Worm (Caenorhabditis elegans) whole organism, L4 larva: ENCODE results near the gene Y22D7AL.10.
A peak's percentile ranks its signal among the peaks of the same experiment; 100 is the strongest.

ENCODE experiments used
- D1046.2 ChIP-seq: fragments of 200-800 bp; sonication (Bioruptor generic); IDR thresholded peaks from 2 replicates; pipeline ENCODE4 v1.3.6; 2022; ENCODE audit warnings: missing genetic modification characterization, missing compliant biosample characterization
- Y105C5A.15 ChIP-seq: fragments of 200-800 bp; sonication (Bioruptor generic); IDR thresholded peaks from 2 replicates; pipeline ENCODE4 v1.3.6; 2022; ENCODE audit warnings: missing genetic modification characterization, missing compliant biosample characterization
- aha-1 ChIP-seq: fragments of 150-350 bp; peaks from one replicate; lab custom pipeline; 2014; ENCODE audit warnings: missing biosample characterization, missing genetic modification characterization
- aly-2 ChIP-seq: sonication (generic microtip); optimal IDR thresholded peaks from 2 replicates; lab custom pipeline; 2018; ENCODE audit warnings: missing biosample characterization, missing genetic modification characterization
- ceh-28 ChIP-seq: fragments of 150-350 bp; optimal IDR thresholded peaks from 2 replicates; lab custom pipeline; 2014; ENCODE audit warnings: missing biosample characterization, missing genetic modification reagents, missing genetic modification characterization
- ceh-62 ChIP-seq: sonication (generic microtip); optimal IDR thresholded peaks from 2 replicates; lab custom pipeline; 2017; ENCODE audit warnings: missing biosample characterization, missing genetic modification characterization
- ces-1 ChIP-seq: fragments of 150-350 bp; sonication (generic microtip); optimal IDR thresholded peaks from 4 replicates; lab custom pipeline; 2014; ENCODE audit warnings: missing biosample characterization, missing genetic modification reagents, missing genetic modification characterization
- dmd-8 ChIP-seq: fragments of 200-800 bp; sonication (Bioruptor generic); IDR thresholded peaks from 2 replicates; pipeline ENCODE4 v1.3.6; 2022; ENCODE audit warnings: missing genetic modification characterization, missing compliant biosample characterization
- fkh-10 ChIP-seq: fragments of 150-350 bp; optimal IDR thresholded peaks from 2 replicates; lab custom pipeline; 2014; ENCODE audit warnings: missing biosample characterization, missing genetic modification reagents, missing genetic modification characterization
- hif-1 ChIP-seq, 2 experiments: sonication (generic microtip); optimal IDR thresholded peaks; 2 replicates each; lab custom pipeline; 2016 to 2017; ENCODE audit warnings: missing compliant biosample characterization in 2 of 2, missing genetic modification characterization in 2 of 2, missing genetic modification reagents in 2 of 2, missing genotype in 2 of 2, mild to moderate bottlenecking in 1 of 2
- hmg-1.1 ChIP-seq: fragments of 200-800 bp; sonication (Bioruptor generic); IDR thresholded peaks from 2 replicates; pipeline ENCODE4 v1.3.6; 2022; ENCODE audit warnings: missing genetic modification reagents, missing genetic modification characterization, missing compliant biosample characterization
- lim-7 ChIP-seq: fragments of 200-800 bp; sonication (Bioruptor generic); IDR thresholded peaks from 2 replicates; pipeline ENCODE4 v1.3.6; 2022; ENCODE audit warnings: missing genetic modification characterization, missing compliant biosample characterization
- lin-15B ChIP-seq: fragments of 150-350 bp; sonication (generic microtip); optimal IDR thresholded peaks from 3 replicates; lab custom pipeline; 2014; ENCODE audit warnings: missing biosample characterization, missing genetic modification characterization
- lin-38 ChIP-seq: fragments of 200-800 bp; sonication (Bioruptor generic); IDR thresholded peaks from 2 replicates; pipeline ENCODE4 v1.3.6; 2022; ENCODE audit warnings: missing genetic modification reagents, missing genetic modification characterization, missing compliant biosample characterization
- lin-39 ChIP-seq: fragments of 150-350 bp; optimal IDR thresholded peaks from 2 replicates; lab custom pipeline; 2014; ENCODE audit warnings: missing biosample characterization, missing genetic modification reagents, missing genetic modification characterization
- lsy-2 ChIP-seq, 2 experiments: fragments of 150-350 bp in 1 of 2; sonication (generic microtip) in 1 of 2; optimal IDR thresholded peaks; 2 replicates each; lab custom pipeline; 2014 to 2017; ENCODE audit warnings: missing biosample characterization in 2 of 2, missing genetic modification characterization in 2 of 2
- mep-1 ChIP-seq: fragments of 150-350 bp; sonication (generic microtip); optimal IDR thresholded peaks from 3 replicates; lab custom pipeline; 2014; ENCODE audit warnings: missing biosample characterization, missing genetic modification characterization
- nhr-42 ChIP-seq: fragments of 200-800 bp; sonication (Bioruptor generic); IDR thresholded peaks from 2 replicates; pipeline ENCODE4 v1.3.6; 2022; ENCODE audit warnings: missing genetic modification characterization, missing compliant biosample characterization
- pha-4 ChIP-seq, 2 experiments: fragments of 150-350 bp in 1 of 2; fragments of 200-800 bp in 1 of 2; sonication (Bioruptor generic) in 1 of 2; IDR thresholded peaks in 1 of 2; optimal IDR thresholded peaks in 1 of 2; 2 replicates each; pipeline versions ENCODE4 v1.3.6 to Lab custom; 2014 to 2022; ENCODE audit warnings: missing genetic modification characterization in 2 of 2, missing genetic modification reagents in 2 of 2, missing biosample characterization in 1 of 2, missing compliant biosample characterization in 1 of 2
- set-16 ChIP-seq: fragments of 200-800 bp; sonication (Bioruptor generic); IDR thresholded peaks from 2 replicates; pipeline ENCODE4 v1.3.6; 2022; ENCODE audit warnings: missing genetic modification reagents, missing genetic modification characterization, missing compliant biosample characterization
- skn-1 ChIP-seq: fragments of 150-350 bp; optimal IDR thresholded peaks from 2 replicates; lab custom pipeline; 2014; ENCODE audit warnings: missing biosample characterization, missing genetic modification characterization
- tag-97 ChIP-seq: fragments of 200-800 bp; sonication (Bioruptor generic); IDR thresholded peaks from 2 replicates; pipeline ENCODE4 v1.3.6; 2022; ENCODE audit warnings: missing genetic modification characterization, missing compliant biosample characterization
- unc-130 ChIP-seq: sonication (generic microtip); optimal IDR thresholded peaks from 2 replicates; lab custom pipeline; 2016; ENCODE audit warnings: missing genetic modification reagents, missing genetic modification characterization, missing compliant biosample characterization
- unc-39 ChIP-seq: sonication (generic microtip); optimal IDR thresholded peaks from 2 replicates; lab custom pipeline; 2017; ENCODE audit warnings: missing biosample characterization, missing genetic modification characterization
- unc-62 ChIP-seq, 3 experiments: fragments of 150-350 bp in 1 of 3; sonication (generic microtip); optimal IDR thresholded peaks in 2 of 3; peaks in 1 of 3; 1 replicate in 1 of 3; 2 replicates in 2 of 3; lab custom pipeline; 2014 to 2017; ENCODE audit warnings: missing biosample characterization in 3 of 3, missing genetic modification characterization in 3 of 3, missing genetic modification reagents in 3 of 3, missing genotype in 1 of 3
- zfp-2 ChIP-seq: sonication (generic microtip); optimal IDR thresholded peaks from 2 replicates; lab custom pipeline; 2016; ENCODE audit warnings: mild to moderate bottlenecking, missing genetic modification characterization, missing compliant biosample characterization

The Y22D7AL.10 gene

ce11 chrIII:1591681-1592080 lies 27.0 kb downstream of the Y22D7AL.10 start (continued):
- TF ChIP-seq hmg-1.1 (GFP tag; lab: Robert Waterston, UW) (peak; percentile 64), unc-130 (no peak), lin-38 (GFP tag; lab: Robert Waterston, UW) (no peak), tag-97 (GFP tag; lab: Robert Waterston, UW) (no peak)

- TF ChIP-seq unc-39 (tag; lab: Kevin White, UChicago) (no peak), ceh-28 (tag; lab: Kevin White, UChicago) (peak; percentile 91), aha-1 (tag; lab: Kevin White, UChicago) (peak; percentile 74)
Measured at ce11 chrIII:1584216-1584715, 34.5 kb downstream of the Y22D7AL.10 start.

ce11 chrIII:1583529-1583928 lies 35.2 kb downstream of the Y22D7AL.10 start:
- peak; percentile 97 for TF ChIP-seq ceh-28 (tag; lab: Kevin White, UChicago)
- TF ChIP-seq pha-4 (GFP tag; IDR thresholded peaks at IDR 0.05; lab: Robert Waterston, UW) = no peak
- no peak for TF ChIP-seq pha-4 (tag; optimal IDR thresholded peaks at IDR 0.05; lab: Kevin White, UChicago)
- TF ChIP-seq, all 104 proteins: peak for 1

ce11 chrIII:1580142-1580541 lies 38.6 kb downstream of the Y22D7AL.10 start:
- TF ChIP-seq lin-15B = no peak
- no peak for TF ChIP-seq dmd-8 (GFP tag; lab: Robert Waterston, UW)
- peak; percentile 100 for TF ChIP-seq ceh-28 (tag; lab: Kevin White, UChicago)

ce11 chrIII:1579001-1579400 lies 39.7 kb downstream of the Y22D7AL.10 start:
- TF ChIP-seq ceh-62 (no peak), set-16 (GFP tag; lab: Robert Waterston, UW) (peak; percentile 50)

ce11 chrIII:1578566-1578965 lies 40.2 kb downstream of the Y22D7AL.10 start:
- TF ChIP-seq nhr-42 (GFP tag; lab: Robert Waterston, UW) = no peak
- peak; percentile 92 for TF ChIP-seq ceh-28 (tag; lab: Kevin White, UChicago)

ce11 chrIII:1576451-1576850 lies 42.3 kb downstream of the Y22D7AL.10 start, which contains the start of gene Y22D7AL.7:
TSS of gene Y22D7AL.7 (plus strand) at chrIII:1576751.
- no peak for TF ChIP-seq lin-39 (tag; lab: Kevin White, UChicago)
- no peak for TF ChIP-seq aly-2
- no peak for TF ChIP-seq skn-1 (tag; lab: Kevin White, UChicago)
- no peak for TF ChIP-seq pha-4 (GFP tag; IDR thresholded peaks at IDR 0.05; lab: Robert Waterston, UW)
- no peak for TF ChIP-seq pha-4 (tag; optimal IDR thresholded peaks at IDR 0.05; lab: Kevin White, UChicago)
- TF ChIP-seq mep-1 (tag; lab: Kevin White, UChicago) = no peak
- no peak for TF ChIP-seq hif-1 (tag; optimal IDR thresholded peaks at IDR 0.05; lab: Kevin White, UChicago)
- no peak for TF ChIP-seq lsy-2 (tag; optimal IDR thresholded peaks at IDR 0.05; lab: Kevin White, UChicago)
- no peak for TF ChIP-seq lim-7 (GFP tag; lab: Robert Waterston, UW)
- no peak for TF ChIP-seq ces-1 (GFP tag; lab: Kevin White, UChicago)
- no peak for TF ChIP-seq D1046.2 (GFP tag; lab: Robert Waterston, UW)
- no peak for TF ChIP-seq unc-62 (GFP tag; optimal IDR thresholded peaks at IDR 0.05 in 1 of 2; lab: Kevin White, UChicago)
- TF ChIP-seq unc-62 (tag; optimal IDR thresholded peaks at IDR 0.05; lab: Kevin White, UChicago) = no peak

- 0 out of 2 replicates have a peak, but pooled peaks have one; percentile 11 for TF ChIP-seq Y105C5A.15 (GFP tag; lab: Robert Waterston, UW)
- no peak for TF ChIP-seq zfp-2 (tag; lab: Kevin White, UChicago)
- 0 out of 2 replicates have a peak, but pooled peaks have one; percentile 14 for TF ChIP-seq lin-38 (GFP tag; lab: Robert Waterston, UW)
- peak; percentile 77 for TF ChIP-seq set-16 (GFP tag; lab: Robert Waterston, UW)
- no peak for TF ChIP-seq fkh-10 (GFP tag; lab: Kevin White, UChicago)
Measured at ce11 chrIII:1575651-1576050, 43.1 kb downstream of the Y22D7AL.10 start.
